Worm (Caenorhabditis elegans) whole organism, late embryonic: ENCODE data around the gene F52C12.2.

Source experiments
- C08G9.2 ChIP-seq: sonication (generic microtip); optimal IDR thresholded peaks from 2 replicates; lab custom pipeline; 2016; ENCODE audit warnings: mild to moderate bottlenecking, missing genetic modification characterization, moderate library complexity, missing compliant biosample characterization
- C38D4.7 ChIP-seq: fragments of 200-800 bp; sonication (Bioruptor generic); optimal IDR thresholded peaks from 2 replicates; lab custom pipeline; 2018; ENCODE audit warnings: mild to moderate bottlenecking, missing genetic modification characterization, moderate library complexity, missing compliant biosample characterization
- F13H6.1 ChIP-seq: sonication (generic microtip); optimal IDR thresholded peaks from 2 replicates; lab custom pipeline; 2016; ENCODE audit warnings: missing genetic modification characterization, missing compliant biosample characterization
- K02D7.2 ChIP-seq: sonication (generic microtip); optimal IDR thresholded peaks from 2 replicates; lab custom pipeline; 2017; ENCODE audit warnings: mild to moderate bottlenecking, missing genetic modification characterization, missing compliant biosample characterization
- K09A11.1 ChIP-seq: sonication (generic microtip); optimal IDR thresholded peaks from 2 replicates; lab custom pipeline; 2017; ENCODE audit warnings: antibody characterized with exemption, mild to moderate bottlenecking, missing genetic modification characterization, missing compliant biosample characterization; ENCODE audit not compliant: insufficient read depth
- T23F11.4 ChIP-seq: fragments of 200-800 bp; sonication (Bioruptor generic); optimal IDR thresholded peaks from 2 replicates; lab custom pipeline; 2018; ENCODE audit warnings: mild to moderate bottlenecking, missing genetic modification characterization, missing compliant biosample characterization
- Y22D7AL.16 ChIP-seq: sonication (generic microtip); optimal IDR thresholded peaks from 2 replicates; lab custom pipeline; 2016; ENCODE audit warnings: missing genetic modification characterization, missing compliant biosample characterization
- ahr-1 ChIP-seq: sonication (generic microtip); optimal IDR thresholded peaks from 2 replicates; lab custom pipeline; 2016; ENCODE audit warnings: missing genetic modification characterization, missing compliant biosample characterization
- ama-1 ChIP-seq: fragments of 150-350 bp; optimal IDR thresholded peaks from 2 replicates; lab custom pipeline; 2014
- ceh-14 ChIP-seq: sonication (generic microtip); optimal IDR thresholded peaks from 2 replicates; lab custom pipeline; 2016; ENCODE audit warnings: missing genotype, missing genetic modification characterization, missing compliant biosample characterization
- ceh-18 ChIP-seq: sonication (generic microtip); optimal IDR thresholded peaks from 2 replicates; lab custom pipeline; 2016; ENCODE audit warnings: missing genetic modification characterization, missing compliant biosample characterization
- ceh-19 ChIP-seq: fragments of 200-800 bp; sonication (Bioruptor generic); optimal IDR thresholded peaks from 2 replicates; lab custom pipeline; 2018; ENCODE audit warnings: mild to moderate bottlenecking, missing genetic modification characterization, missing compliant biosample characterization
- ceh-2 ChIP-seq: sonication (generic microtip); optimal IDR thresholded peaks from 2 replicates; lab custom pipeline; 2016; ENCODE audit warnings: missing genotype, missing genetic modification characterization, missing compliant biosample characterization
- ceh-31 ChIP-seq: sonication (generic microtip); optimal IDR thresholded peaks from 2 replicates; lab custom pipeline; 2016; ENCODE audit warnings: missing genetic modification characterization, missing compliant biosample characterization
- ceh-45 ChIP-seq: fragments of 200-800 bp; sonication (Bioruptor generic); IDR thresholded peaks from 2 replicates; pipeline ENCODE4 v1.3.6; 2022; ENCODE audit warnings: missing genetic modification reagents, missing genetic modification characterization, missing compliant biosample characterization
- ceh-48 ChIP-seq: sonication (generic microtip); optimal IDR thresholded peaks from 2 replicates; lab custom pipeline; 2016; ENCODE audit warnings: missing genetic modification characterization, inconsistent platforms, missing compliant biosample characterization
- che-1 ChIP-seq: sonication (generic microtip); optimal IDR thresholded peaks from 2 replicates; lab custom pipeline; 2016; ENCODE audit warnings: mild to moderate bottlenecking, missing genetic modification characterization, missing compliant biosample characterization
- dve-1 ChIP-seq: sonication (generic microtip); optimal IDR thresholded peaks from 2 replicates; lab custom pipeline; 2017; ENCODE audit warnings: antibody characterized with exemption, mild to moderate bottlenecking, missing genetic modification characterization, missing compliant biosample characterization
- fax-1 ChIP-seq: sonication (generic microtip); optimal IDR thresholded peaks from 2 replicates; lab custom pipeline; 2016; ENCODE audit warnings: missing genotype, missing genetic modification characterization, missing compliant biosample characterization
- fkh-6 ChIP-seq: sonication (generic microtip); optimal IDR thresholded peaks from 2 replicates; lab custom pipeline; 2016; ENCODE audit warnings: missing genetic modification characterization, missing compliant biosample characterization
- gmeb-2 ChIP-seq: sonication (generic microtip); optimal IDR thresholded peaks from 2 replicates; lab custom pipeline; 2016; ENCODE audit warnings: missing genetic modification characterization, inconsistent platforms, missing compliant biosample characterization
- hlh-13 ChIP-seq: fragments of 200-800 bp; sonication (Bioruptor generic); optimal IDR thresholded peaks from 2 replicates; lab custom pipeline; 2018; ENCODE audit warnings: mild to moderate bottlenecking, missing genetic modification characterization, missing compliant biosample characterization
- hlh-6 ChIP-seq: sonication (generic microtip); optimal IDR thresholded peaks from 2 replicates; lab custom pipeline; 2016; ENCODE audit warnings: missing genotype, missing genetic modification characterization, missing compliant biosample characterization
- hlh-8 ChIP-seq: sonication (generic microtip); optimal IDR thresholded peaks from 2 replicates; lab custom pipeline; 2016; ENCODE audit warnings: missing genotype, missing genetic modification characterization, missing compliant biosample characterization
- lin-11 ChIP-seq: fragments of 200-800 bp; sonication (Bioruptor generic); optimal IDR thresholded peaks from 2 replicates; lab custom pipeline; 2018; ENCODE audit warnings: mild to moderate bottlenecking, missing genetic modification characterization, missing compliant biosample characterization
- madf-2 ChIP-seq: sonication (generic microtip); optimal IDR thresholded peaks from 2 replicates; lab custom pipeline; 2017; ENCODE audit warnings: missing genetic modification characterization, missing compliant biosample characterization
- nfya-1 ChIP-seq: sonication (generic microtip); optimal IDR thresholded peaks from 2 replicates; lab custom pipeline; 2017; ENCODE audit warnings: missing genetic modification characterization, mild to moderate bottlenecking, missing compliant biosample characterization, antibody characterized with exemption, moderate library complexity
- nhr-232 ChIP-seq: sonication (generic microtip); optimal IDR thresholded peaks from 2 replicates; lab custom pipeline; 2016; ENCODE audit warnings: missing genetic modification characterization, missing compliant biosample characterization
- pat-9 ChIP-seq: fragments of 200-800 bp; sonication (Bioruptor generic); optimal IDR thresholded peaks from 2 replicates; lab custom pipeline; 2018; ENCODE audit warnings: mild to moderate bottlenecking, missing genetic modification characterization, moderate library complexity, missing compliant biosample characterization
- ref-2 ChIP-seq: sonication (generic microtip); optimal IDR thresholded peaks from 2 replicates; lab custom pipeline; 2016; ENCODE audit warnings: missing genetic modification characterization, missing compliant biosample characterization
- rnt-1 ChIP-seq: sonication (generic microtip); optimal IDR thresholded peaks from 2 replicates; lab custom pipeline; 2016; ENCODE audit warnings: missing genetic modification characterization, missing compliant biosample characterization
- sox-2 ChIP-seq: fragments of 200-800 bp; sonication (Bioruptor generic); IDR thresholded peaks from 2 replicates; pipeline ENCODE4 v1.3.6; 2022; ENCODE audit warnings: missing genetic modification reagents, missing genetic modification characterization, missing compliant biosample characterization
- sox-4 ChIP-seq: sonication (generic microtip); optimal IDR thresholded peaks from 2 replicates; lab custom pipeline; 2017; ENCODE audit warnings: mild to moderate bottlenecking, missing genetic modification characterization, inconsistent platforms, missing compliant biosample characterization
- tbx-7 ChIP-seq: sonication (generic microtip); optimal IDR thresholded peaks from 2 replicates; lab custom pipeline; 2016; ENCODE audit warnings: missing genotype, missing genetic modification characterization, missing compliant biosample characterization
- ttx-3 ChIP-seq: sonication (generic microtip); optimal IDR thresholded peaks from 2 replicates; lab custom pipeline; 2016; ENCODE audit warnings: missing genetic modification reagents, missing genetic modification characterization, missing compliant biosample characterization
- unc-3 ChIP-seq, 2 experiments: fragments of 200-800 bp in 1 of 2; sonication (Bioruptor generic) in 1 of 2; sonication (generic microtip) in 1 of 2; conservative IDR thresholded peaks in 1 of 2; optimal IDR thresholded peaks in 1 of 2; 2 replicates each; pipeline versions ENCODE4 v1.3.6 to Lab custom; 2016 to 2022; ENCODE audit warnings: missing compliant biosample characterization in 2 of 2, missing genetic modification characterization in 2 of 2, missing genetic modification reagents in 1 of 2
- unc-42 ChIP-seq: sonication (generic microtip); optimal IDR thresholded peaks from 2 replicates; lab custom pipeline; 2016; ENCODE audit warnings: missing genotype, missing genetic modification characterization, missing compliant biosample characterization
- unc-55 ChIP-seq: sonication (generic microtip); optimal IDR thresholded peaks from 2 replicates; lab custom pipeline; 2017; ENCODE audit warnings: missing biosample characterization, missing genetic modification reagents, missing genetic modification characterization
- unc-86 ChIP-seq: sonication (generic microtip); optimal IDR thresholded peaks from 2 replicates; lab custom pipeline; 2016; ENCODE audit warnings: missing genetic modification characterization, missing compliant biosample characterization
- zip-5 ChIP-seq: sonication (generic microtip); optimal IDR thresholded peaks from 2 replicates; lab custom pipeline; 2016; ENCODE audit warnings: missing genetic modification characterization, missing compliant biosample characterization
- ztf-16 ChIP-seq: sonication (generic microtip); optimal IDR thresholded peaks from 2 replicates; lab custom pipeline; 2017; ENCODE audit warnings: missing genetic modification characterization, missing compliant biosample characterization

Gene F52C12.2

DNA sequence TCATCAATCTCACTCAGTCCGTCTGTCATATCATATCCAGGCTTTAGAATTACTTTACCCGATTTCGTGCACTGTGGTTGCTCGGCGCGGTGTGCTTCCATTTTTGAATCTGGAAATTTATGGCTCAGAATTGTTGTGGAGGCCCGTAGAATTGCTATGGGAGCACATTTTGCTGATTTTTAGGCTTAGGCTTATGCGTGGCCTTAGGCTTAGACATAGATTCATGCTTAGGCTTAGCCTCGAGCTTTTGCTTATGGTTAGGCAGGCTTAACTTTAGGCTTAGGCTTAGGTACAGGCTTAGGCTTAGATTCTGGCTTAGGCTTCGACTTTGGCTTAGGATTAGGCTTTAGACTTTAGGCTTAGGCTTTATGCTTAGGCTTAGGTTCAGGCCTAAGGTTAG, 18.9 kb downstream of the F52C12.2 start, which contains the start of gene Y76B12C.4:
Y76B12C.4 (minus strand) TSS at position 101 of the 400 bp plus-strand sequence.
- TF ChIP-seq hlh-13 (GFP tag; lab: Kevin White, UChicago) = no peak
- TF ChIP-seq T23F11.4 (GFP tag; lab: Kevin White, UChicago) = no peak
- no peak for TF ChIP-seq sox-4 (tag; lab: Kevin White, UChicago)
- TF ChIP-seq hlh-6 (tag; lab: Kevin White, UChicago) = no peak
- TF ChIP-seq ttx-3 (tag; lab: Kevin White, UChicago) = no peak

DNA sequence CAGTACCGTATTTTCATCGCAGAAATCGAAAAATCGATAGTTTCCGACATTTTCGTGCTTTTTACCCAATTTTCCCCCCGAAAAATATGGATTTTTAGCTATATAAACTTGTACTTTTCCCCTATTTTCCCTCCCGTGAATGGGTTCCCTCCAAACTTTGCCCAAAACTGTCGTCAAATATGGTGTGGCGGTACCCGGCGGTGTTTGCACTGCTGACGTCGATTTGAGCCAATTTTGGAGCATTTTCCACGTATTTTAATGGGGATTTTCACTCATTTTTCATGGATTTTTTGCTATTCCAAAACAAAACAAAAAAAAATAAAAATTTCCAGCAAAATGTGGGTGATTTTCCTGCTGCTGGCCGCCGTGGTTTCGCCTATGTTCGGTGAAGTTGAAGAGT, 20.0 kb downstream of the F52C12.2 start, which contains the start of gene Y76B12C.3:
Y76B12C.3 (plus strand) TSS at position 334 of the 400 bp plus-strand sequence.
- TF ChIP-seq nfya-1 (tag; lab: Kevin White, UChicago) (no peak), madf-2 (tag; lab: Kevin White, UChicago) (no peak), tbx-7 (no peak), C38D4.7 (GFP tag; lab: Kevin White, UChicago) (no peak), unc-3 (GFP tag; conservative IDR thresholded peaks at IDR 0.05; lab: Robert Waterston, UW) (no peak), unc-3 (tag; optimal IDR thresholded peaks at IDR 0.05; lab: Kevin White, UChicago) (no peak), che-1 (tag; lab: Kevin White, UChicago) (no peak), sox-2 (GFP tag; lab: Robert Waterston, UW) (no peak), sox-4 (tag; lab: Kevin White, UChicago) (no peak), ceh-45 (no peak), K09A11.1 (tag; lab: Kevin White, UChicago) (no peak), ceh-31 (no peak), ceh-2 (tag; lab: Kevin White, UChicago) (no peak), ceh-48 (tag; lab: Kevin White, UChicago) (no peak), rnt-1 (tag; lab: Kevin White, UChicago) (no peak), C08G9.2 (tag; lab: Kevin White, UChicago) (no peak), zip-5 (no peak), hlh-13 (GFP tag; lab: Kevin White, UChicago) (no peak), dve-1 (no peak)

DNA sequence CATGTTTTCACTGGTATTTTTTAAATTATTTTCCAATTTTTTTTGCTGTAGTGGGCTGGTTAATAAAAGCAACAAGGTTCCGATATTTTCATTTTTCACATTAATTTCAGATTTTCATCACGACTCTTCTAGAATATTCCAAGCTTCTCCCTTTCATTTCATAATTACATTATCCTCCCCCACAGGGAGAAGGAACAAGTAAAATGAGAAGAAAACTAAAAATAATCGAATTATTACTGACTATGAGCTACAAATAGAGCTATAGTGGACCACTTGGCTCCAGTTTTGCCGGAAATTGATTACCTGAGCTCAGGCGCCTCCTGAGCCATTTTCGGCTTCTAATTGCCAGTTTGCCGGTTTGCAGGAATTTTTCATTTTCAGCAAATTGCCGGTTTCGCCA, 22.2 kb downstream of the F52C12.2 start:
- TF ChIP-seq unc-42 (tag; lab: Kevin White, UChicago) (peak; percentile 48), ceh-19 (GFP tag; lab: Kevin White, UChicago) (no peak)

DNA sequence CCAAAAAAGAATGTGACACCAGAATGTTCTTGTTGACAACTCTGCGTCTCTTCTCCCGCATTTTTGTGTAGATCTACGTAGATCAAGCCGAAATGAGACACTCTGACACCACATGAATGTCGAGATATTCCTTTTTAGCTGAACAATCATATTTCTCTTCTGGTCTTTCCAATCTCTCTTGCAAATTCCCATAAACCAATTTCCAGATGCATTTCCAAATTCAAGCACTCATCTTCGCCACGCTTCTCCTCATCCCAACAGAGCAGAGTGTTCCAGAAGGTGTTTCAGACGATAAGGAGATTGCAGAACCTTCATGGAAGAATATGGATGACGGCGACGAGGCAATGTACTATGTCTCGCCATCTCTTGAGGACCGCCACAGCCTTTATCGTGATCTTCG, 26.4 kb downstream of the F52C12.2 start, which contains the start of gene Y76B12C.8:
Y76B12C.8 (plus strand) TSS at position 207 of the 400 bp plus-strand sequence.
- no peak for TF ChIP-seq T23F11.4 (GFP tag; lab: Kevin White, UChicago)

DNA sequence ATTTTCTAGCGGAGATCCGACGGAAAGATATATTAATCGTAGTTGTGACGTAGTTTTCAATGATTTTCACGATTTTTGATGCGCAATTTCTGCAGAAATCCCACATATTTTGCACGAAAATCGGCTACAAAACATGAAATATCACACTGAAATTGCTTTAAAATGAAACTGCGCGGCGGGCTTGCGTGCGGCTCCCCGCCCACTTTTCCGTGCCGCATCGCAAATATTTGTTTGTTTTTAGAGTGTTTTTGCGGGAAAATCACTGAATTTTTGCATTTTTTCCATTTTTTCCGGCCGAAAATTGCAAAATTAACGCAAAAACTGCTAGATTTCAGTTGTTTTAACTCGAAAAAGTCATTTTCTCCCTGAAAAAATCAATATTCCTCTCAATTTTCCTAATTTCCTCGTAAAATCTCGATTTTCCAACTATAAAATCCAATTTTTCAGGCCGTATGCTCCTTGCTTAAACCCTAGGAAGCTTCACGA, 27.6 kb downstream of the F52C12.2 start, which contains the start of gene Y76B12C.6:
Y76B12C.6 (plus strand) TSS at position 436 of the 486 bp plus-strand sequence.
- TF ChIP-seq fax-1 (tag; lab: Kevin White, UChicago) = peak; percentile 63
- peak; percentile 14 for TF ChIP-seq Y22D7AL.16 (tag; lab: Kevin White, UChicago)
- peak; percentile 60 for TF ChIP-seq lin-11
- TF ChIP-seq ceh-14 (tag; lab: Kevin White, UChicago) = peak; percentile 52
- peak; percentile 73 for TF ChIP-seq sox-4 (tag; lab: Kevin White, UChicago)
- TF ChIP-seq hlh-8 (tag; lab: Kevin White, UChicago) = no peak
- TF ChIP-seq ztf-16 (tag; lab: Kevin White, UChicago) = peak; percentile 26
- peak; percentile 7 for TF ChIP-seq ceh-18 (tag; lab: Kevin White, UChicago)
- TF ChIP-seq tbx-7 = no peak
- peak; percentile 43 for TF ChIP-seq K02D7.2 (tag; lab: Kevin White, UChicago)
- peak; percentile 51 for TF ChIP-seq ceh-2 (tag; lab: Kevin White, UChicago)
- TF ChIP-seq gmeb-2 (tag; lab: Kevin White, UChicago) = peak; percentile 5
- TF ChIP-seq ceh-31 = peak; percentile 39
- TF ChIP-seq che-1 (tag; lab: Kevin White, UChicago) = peak; percentile 66
- peak; percentile 7 for TF ChIP-seq nfya-1 (tag; lab: Kevin White, UChicago)
- TF ChIP-seq T23F11.4 (GFP tag; lab: Kevin White, UChicago) = peak; percentile 30
- no peak for TF ChIP-seq ama-1 (lab: Kevin White, UChicago)
- TF ChIP-seq nhr-232 (tag; lab: Kevin White, UChicago) = peak; percentile 48
- TF ChIP-seq hlh-13 (GFP tag; lab: Kevin White, UChicago) = peak; percentile 34
- TF ChIP-seq unc-3 (GFP tag; conservative IDR thresholded peaks at IDR 0.05; lab: Robert Waterston, UW) = no peak; the same call in 1 of the 2 replicates
- peak; percentile 31 for TF ChIP-seq unc-3 (tag; optimal IDR thresholded peaks at IDR 0.05; lab: Kevin White, UChicago)
- peak; percentile 59 for TF ChIP-seq unc-86 (tag; lab: Kevin White, UChicago)
- peak; percentile 60 for TF ChIP-seq ttx-3 (tag; lab: Kevin White, UChicago)
- peak; percentile 48 for TF ChIP-seq fkh-6 (tag; lab: Kevin White, UChicago)
- no peak for TF ChIP-seq ahr-1 (tag; lab: Kevin White, UChicago)
- no peak for TF ChIP-seq unc-55 (GFP tag; lab: Kevin White, UChicago)
- peak; percentile 26 for TF ChIP-seq ref-2
- TF ChIP-seq F13H6.1 (tag; lab: Kevin White, UChicago) = peak; percentile 52
- TF ChIP-seq ceh-19 (GFP tag; lab: Kevin White, UChicago) = peak; percentile 2
- peak; percentile 70 for TF ChIP-seq pat-9 (tag; lab: Kevin White, UChicago)
